Worm (Caenorhabditis elegans): ENCODE results near the gene R01E6.2.
A peak's percentile ranks its signal among the peaks of the same experiment; 100 is the strongest.

The R01E6.2 gene

ce11 chrX:13526219-13527218 lies 39.8 kb downstream of the R01E6.2 start:
- TF ChIP-seq ham-2 (GFP tag; optimal IDR thresholded peaks at IDR 0.05), result peak; percentile 80
- TF ChIP-seq unc-62 (GFP tag; optimal IDR thresholded peaks at IDR 0.05), result peak; percentile 24
- peak; percentile 88 for TF ChIP-seq elt-1 (tag; optimal IDR thresholded peaks at IDR 0.05; ENCODE audit: borderline replicate concordance, insufficient read depth)
- no peak for TF ChIP-seq hlh-1 (tag; optimal IDR thresholded peaks at IDR 0.05)

- TF ChIP-seq elt-1 (tag; optimal IDR thresholded peaks at IDR 0.05; ENCODE audit: borderline replicate concordance, insufficient read depth) (no peak), zip-8 (tag; optimal IDR thresholded peaks at IDR 0.05) (peak; percentile 92), nhr-2 (tag; optimal IDR thresholded peaks at IDR 0.05) (peak; percentile 59)
Observed at ce11 chrX:13525094-13525493, 41.2 kb downstream of the R01E6.2 start.

- TF ChIP-seq nhr-237 (tag; optimal IDR thresholded peaks at IDR 0.05) (no peak), ces-1 (GFP tag; optimal IDR thresholded peaks at IDR 0.05) (peak; percentile 46), cnd-1 (tag; optimal IDR thresholded peaks at IDR 0.05) (peak; percentile 85), ceh-43 (GFP tag; optimal IDR thresholded peaks at IDR 0.05) (no peak), lin-13 (tag; optimal IDR thresholded peaks at IDR 0.05) (peak; percentile 1), lin-32 (GFP tag; optimal IDR thresholded peaks at IDR 0.05) (peak; percentile 96), unc-39 (tag; optimal IDR thresholded peaks at IDR 0.05) (no peak), blmp-1 (tag; optimal IDR thresholded peaks at IDR 0.05) (no peak), mls-2 (tag; optimal IDR thresholded peaks at IDR 0.05) (peak; percentile 36), unc-62 (GFP tag; optimal IDR thresholded peaks at IDR 0.05) (peak; percentile 72), pha-4 (tag; optimal IDR thresholded peaks at IDR 0.05) (peak; percentile 38), nhr-2 (tag; optimal IDR thresholded peaks at IDR 0.05) (peak; percentile 77), flh-1 (GFP tag; optimal IDR thresholded peaks at IDR 0.05) (no peak), snpc-4 (tag; optimal IDR thresholded peaks at IDR 0.05) (no peak), ztf-11 (tag; optimal IDR thresholded peaks at IDR 0.05) (no peak), tbx-8 (GFP tag; optimal IDR thresholded peaks at IDR 0.05) (no peak), bed-3 (GFP tag; optimal IDR thresholded peaks at IDR 0.05) (no peak), ceh-83 (GFP tag; optimal IDR thresholded peaks at IDR 0.05) (no peak), unc-120 (tag; optimal IDR thresholded peaks at IDR 0.05; ENCODE audit: poor library complexity, severe bottlenecking) (peak; percentile 28), M03D4.4 (tag; optimal IDR thresholded peaks at IDR 0.05) (peak; percentile 9), zip-8 (tag; optimal IDR thresholded peaks at IDR 0.05) (no peak), hlh-1 (tag; optimal IDR thresholded peaks at IDR 0.05) (peak; percentile 87), elt-1 (tag; optimal IDR thresholded peaks at IDR 0.05; ENCODE audit: borderline replicate concordance, insufficient read depth) (no peak), drap-1 (GFP tag; optimal IDR thresholded peaks at IDR 0.05) (no peak), lsy-2 (tag; optimal IDR thresholded peaks at IDR 0.05) (peak; percentile 39), sem-2 (GFP tag; optimal IDR thresholded peaks at IDR 0.05) (no peak), ceh-39 (tag; optimal IDR thresholded peaks at IDR 0.05) (no peak), elt-3 (tag; optimal IDR thresholded peaks at IDR 0.05) (no peak), mab-5 (tag; optimal IDR thresholded peaks at IDR 0.05) (peak; percentile 25), nhr-12 (tag; optimal IDR thresholded peaks at IDR 0.05) (no peak), ham-2 (GFP tag; optimal IDR thresholded peaks at IDR 0.05) (peak; percentile 51), nhr-28 (tag; optimal IDR thresholded peaks at IDR 0.05) (no peak), sptf-1 (tag; optimal IDR thresholded peaks at IDR 0.05) (peak; percentile 64), mep-1 (tag; optimal IDR thresholded peaks at IDR 0.05) (peak; percentile 71)
Observed at ce11 chrX:13518861-13519713, 47.2 kb downstream of the R01E6.2 start, which contains the start of the genes cdk-4 and F18H3.1. TSS of gene cdk-4 (minus strand) at chrX:13518911. TSS of gene F18H3.1 (plus strand) at chrX:13519663.
